Fruit fly (Drosophila melanogaster): Measurements from ENCODE around the gene Acp63F.

Acp63F gene

DNA sequence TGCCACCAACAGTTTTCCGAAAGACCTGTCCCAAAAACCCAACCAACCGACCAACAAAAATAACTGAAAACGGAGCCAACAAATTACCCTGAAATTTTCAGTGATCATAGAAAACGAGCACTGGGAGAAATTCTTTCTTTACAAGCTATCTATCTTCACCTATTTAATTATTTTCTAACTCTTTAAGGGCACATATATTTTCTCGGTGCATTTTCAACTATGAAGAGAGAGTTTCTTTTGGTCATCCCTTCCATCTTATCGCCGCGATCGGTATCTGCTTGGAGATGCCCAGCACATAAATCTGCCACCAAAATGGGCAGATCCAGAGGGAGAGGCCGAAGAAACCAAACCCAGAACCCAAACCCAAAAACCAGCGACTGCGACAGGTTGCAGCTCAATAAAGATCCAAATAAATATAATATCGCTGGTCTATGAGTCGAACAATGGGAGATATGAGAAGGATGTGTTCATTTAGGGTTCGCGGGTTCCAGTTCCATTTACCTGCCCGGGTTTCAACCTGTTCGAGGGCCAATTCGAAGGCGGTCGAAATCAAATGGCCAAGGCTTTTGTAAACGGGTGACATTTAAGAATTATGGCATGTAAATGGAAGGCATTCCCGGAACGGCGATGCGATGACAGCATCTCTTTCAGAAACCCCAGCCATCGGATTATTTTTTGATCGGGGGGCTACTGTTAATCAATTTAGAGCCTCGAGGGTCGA lies 27.0 kb upstream of the Acp63F start:
- TF ChIP-seq CG8478 (optimal IDR thresholded peaks at IDR 0.05) (no peak), CTCF (optimal IDR thresholded peaks at IDR 0.05) (no peak)

dm6 chr3L:3828111-3828510 lies 12.0 kb upstream of the Acp63F start:
- no peak for TF ChIP-seq CG8478 (optimal IDR thresholded peaks at IDR 0.05)
- TF ChIP-seq CTCF (optimal IDR thresholded peaks at IDR 0.05): no peak

- TF ChIP-seq CG8478 (optimal IDR thresholded peaks at IDR 0.05) (no peak), CTCF (optimal IDR thresholded peaks at IDR 0.05) (no peak)
These were observed 10.4 kb upstream of the Acp63F start for dm6 chr3L:3826541-3826940.

DNA sequence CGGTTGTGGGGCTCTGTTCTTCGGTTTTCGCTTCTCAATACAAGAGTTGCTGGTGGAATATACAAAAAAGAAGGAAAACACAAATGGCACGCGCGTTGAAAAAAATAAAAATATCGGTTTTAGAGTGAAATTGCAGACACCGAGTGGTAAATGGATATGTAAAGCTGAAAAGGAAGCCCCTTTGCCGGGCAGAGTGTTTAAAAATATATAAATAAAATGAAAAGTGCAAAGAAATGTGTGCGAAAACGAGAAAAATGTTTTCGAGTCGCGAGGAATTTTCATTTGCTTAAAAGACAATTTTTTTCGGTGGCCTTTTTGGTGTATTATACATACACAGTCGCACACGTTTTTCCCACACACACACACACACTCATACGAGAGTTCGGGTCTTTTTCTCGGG lies 9.7 kb upstream of the Acp63F start:
- TF ChIP-seq CTCF (optimal IDR thresholded peaks at IDR 0.05): no peak
- no peak for TF ChIP-seq CG8478 (optimal IDR thresholded peaks at IDR 0.05)

DNA sequence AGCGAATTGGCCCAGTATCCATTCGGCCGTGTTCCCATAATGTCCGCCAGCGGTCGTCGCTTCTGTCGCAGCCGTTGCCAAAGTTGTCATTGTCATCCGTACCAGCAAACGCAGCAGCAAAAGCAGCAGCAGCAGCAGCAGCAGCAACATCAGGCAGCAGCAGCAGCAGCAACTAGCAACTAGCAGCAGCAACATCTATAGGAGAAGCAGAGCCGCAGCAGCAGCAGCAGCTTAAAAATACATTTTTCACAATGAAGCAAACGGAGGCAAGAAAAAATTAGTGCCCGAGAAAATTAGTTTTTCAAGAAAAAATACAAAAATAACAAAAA lies 9.3 kb upstream of the Acp63F start:
- TF ChIP-seq CTCF (optimal IDR thresholded peaks at IDR 0.05) (no peak), CG8478 (optimal IDR thresholded peaks at IDR 0.05) (no peak)

DNA sequence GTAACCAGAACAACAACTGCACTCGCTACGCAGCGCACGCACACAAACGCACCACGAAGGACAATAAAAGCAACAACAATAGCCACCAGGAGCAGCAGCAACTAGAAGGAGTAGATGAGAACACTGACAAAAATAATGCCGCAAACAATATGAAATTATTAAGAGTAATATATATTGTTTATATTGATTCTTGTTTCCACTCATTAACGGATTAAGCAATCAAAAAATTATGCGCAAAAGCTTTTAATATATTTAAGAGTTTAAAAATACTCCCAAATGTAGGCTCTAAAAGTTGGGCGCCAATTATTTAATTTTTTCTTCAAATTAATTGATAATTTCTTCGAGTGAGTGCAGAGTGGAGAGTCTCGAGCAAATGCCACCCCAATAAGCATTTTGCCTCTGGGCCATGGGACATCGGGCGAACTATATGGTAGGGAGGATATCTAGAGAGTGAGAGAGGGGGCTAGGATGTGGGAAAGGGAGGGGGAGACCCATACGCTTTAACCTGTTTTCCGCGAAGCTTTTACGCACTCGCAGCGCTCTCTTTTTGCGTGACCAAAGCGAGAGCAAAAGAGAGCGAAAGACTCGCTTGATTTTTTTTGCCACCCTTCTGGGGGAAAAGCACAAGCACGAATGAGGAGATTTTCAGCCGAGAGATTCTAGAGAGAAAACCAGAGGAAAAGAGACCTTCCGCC lies 8.8 kb upstream of the Acp63F start, which contains the start of gene Rdh:
Gene Rdh (plus strand): TSS at position 660 of the 695 bp plus-strand sequence.
- TF ChIP-seq CG8478 (optimal IDR thresholded peaks at IDR 0.05) (no peak), CTCF (optimal IDR thresholded peaks at IDR 0.05) (no peak)

DNA sequence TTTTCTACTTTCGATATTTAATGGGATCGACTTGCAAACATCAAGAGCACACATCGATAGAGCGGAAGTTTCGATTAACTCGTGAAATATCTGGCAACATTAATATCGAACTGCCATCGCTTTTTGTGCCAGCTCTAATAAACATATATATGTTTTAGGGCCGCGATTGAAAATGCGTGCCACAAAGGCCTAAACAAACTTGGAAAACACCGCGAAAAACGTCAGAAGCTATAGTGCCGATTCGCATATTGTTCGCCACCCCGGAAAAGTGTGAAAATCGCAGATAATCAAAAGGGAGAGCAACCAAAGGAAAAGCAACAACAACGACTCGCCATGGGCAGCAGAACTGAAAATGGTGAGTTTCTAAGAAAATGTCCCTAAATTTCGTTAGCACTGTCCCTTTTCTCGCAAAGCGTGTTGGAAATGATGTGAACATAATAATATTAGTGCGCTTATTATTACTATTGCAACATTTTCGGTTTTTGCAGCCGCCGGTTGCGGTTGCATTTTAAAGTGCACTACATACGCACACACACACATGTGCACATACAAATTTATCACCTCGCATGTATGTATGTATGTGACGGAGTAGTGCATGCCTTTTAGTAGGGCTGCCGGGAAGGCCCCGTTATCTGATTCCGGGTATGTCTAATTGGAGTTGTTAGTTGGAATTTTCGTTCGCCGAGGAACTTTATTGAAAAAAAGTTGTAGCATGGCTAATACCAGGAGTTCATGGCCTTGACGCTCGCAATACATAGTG lies 2.6 kb upstream of the Acp63F start, which contains the start of gene enc:
Gene enc (plus strand): TSS at position 114 of the 760 bp plus-strand sequence.
- TF ChIP-seq CTCF (optimal IDR thresholded peaks at IDR 0.05) (peak in 1 of 2 experiments; percentile 20), CG8478 (optimal IDR thresholded peaks at IDR 0.05) (no peak)

DNA sequence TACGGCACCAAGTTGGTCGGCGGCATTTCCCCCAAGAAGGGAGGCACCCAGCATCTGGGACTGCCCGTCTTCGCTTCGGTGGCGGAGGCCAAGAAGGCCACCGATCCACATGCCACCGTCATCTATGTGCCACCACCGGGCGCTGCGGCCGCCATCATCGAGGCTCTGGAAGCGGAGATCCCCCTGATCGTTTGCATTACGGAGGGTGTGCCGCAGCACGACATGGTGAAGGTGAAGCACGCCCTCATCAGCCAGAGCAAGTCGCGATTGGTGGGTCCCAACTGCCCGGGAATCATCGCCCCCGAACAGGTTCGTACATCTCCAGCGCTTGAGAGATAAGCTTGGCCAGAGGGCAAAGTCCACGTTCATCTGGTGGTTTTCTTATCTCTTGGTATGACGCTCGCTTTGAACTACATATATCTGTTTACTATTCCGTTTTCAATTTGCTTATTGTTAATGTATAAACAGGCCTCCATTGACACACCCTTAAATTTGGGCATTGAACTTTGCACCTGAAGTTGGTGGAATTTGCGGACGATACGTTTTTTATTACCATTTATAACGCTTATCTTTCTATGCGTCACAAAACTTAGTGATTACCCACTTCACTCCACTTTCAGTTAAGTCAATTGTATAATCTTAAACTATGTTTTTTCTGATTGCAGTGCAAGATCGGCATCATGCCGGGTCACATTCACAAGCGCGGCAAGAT lies 774 bp upstream of the Acp63F start:
- no peak for TF ChIP-seq CTCF (optimal IDR thresholded peaks at IDR 0.05)
- TF ChIP-seq CG8478 (optimal IDR thresholded peaks at IDR 0.05): no peak

dm6 chr3L:3814010-3814833 lies 1.9 kb downstream of the Acp63F start, which contains the start of gene Scsalpha1:
TSS of gene Scsalpha1 (plus strand) at chr3L:3814211.
- TF ChIP-seq CTCF (optimal IDR thresholded peaks at IDR 0.05) (peak; percentile 27 to 35), CG8478 (optimal IDR thresholded peaks at IDR 0.05) (no peak)

DNA sequence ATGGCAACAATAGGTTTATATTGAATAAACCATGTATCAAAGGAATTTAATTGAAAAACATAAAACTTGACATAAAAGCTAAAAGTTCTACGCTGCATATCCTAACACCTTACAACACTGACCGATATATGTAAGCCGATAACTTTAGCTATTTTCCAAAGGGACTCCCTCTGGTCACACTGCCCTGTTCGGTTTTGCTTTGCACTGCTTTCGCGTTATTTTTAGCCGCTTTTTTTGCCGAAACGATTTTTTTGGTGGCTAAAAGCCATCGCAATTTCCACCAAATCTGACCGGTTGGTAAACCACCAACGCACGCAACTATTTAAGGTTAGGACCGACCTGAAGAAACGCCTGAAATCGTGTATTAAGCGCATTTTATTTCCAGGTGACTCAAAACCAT lies 5.1 kb downstream of the Acp63F start, which contains the start of the genes CG32263 and PIG-B:
Gene CG32263 (minus strand): TSS at position 26 of the 400 bp plus-strand sequence.
Gene PIG-B (plus strand): TSS at position 175 of the 400 bp plus-strand sequence.
- no peak for TF ChIP-seq CTCF (optimal IDR thresholded peaks at IDR 0.05)

- no peak for TF ChIP-seq CG8478 (optimal IDR thresholded peaks at IDR 0.05)
- no peak for TF ChIP-seq CTCF (optimal IDR thresholded peaks at IDR 0.05)
These were observed 6.2 kb downstream of the Acp63F start, which contains the start of gene CG32262 for dm6 chr3L:3809943-3810342. TSS of gene CG32262 (minus strand) at chr3L:3810196.

DNA sequence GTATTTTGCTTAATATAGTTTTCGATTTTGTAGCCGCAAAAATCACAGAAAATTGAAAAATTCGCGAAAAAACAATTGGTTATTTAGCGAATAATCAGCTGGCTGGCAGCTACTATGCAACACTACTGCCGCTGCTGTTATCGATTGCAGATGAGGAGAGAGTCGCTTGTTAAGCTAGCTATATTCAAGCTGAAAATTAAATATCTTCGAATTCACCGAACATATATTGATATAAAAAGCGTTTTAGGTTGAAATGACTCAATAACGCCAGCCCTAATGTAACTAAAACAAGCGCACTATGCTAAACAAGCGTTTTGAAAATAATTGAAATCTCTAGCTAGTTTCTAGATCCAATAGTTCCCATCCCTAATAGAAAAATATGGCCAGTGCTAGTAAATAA lies 9.8 kb downstream of the Acp63F start, which contains the start of the genes CG32264, ntc and IntS10:
Gene CG32264 (minus strand): TSS at position 130 of the 400 bp plus-strand sequence.
Gene ntc (minus strand): TSS at position 130 of the 400 bp plus-strand sequence.
Gene IntS10 (plus strand): TSS at position 381 of the 400 bp plus-strand sequence.
- TF ChIP-seq CTCF (optimal IDR thresholded peaks at IDR 0.05) (no peak), CG8478 (optimal IDR thresholded peaks at IDR 0.05) (no peak)

- no peak for TF ChIP-seq CG8478 (optimal IDR thresholded peaks at IDR 0.05)
These were observed 13.5 kb downstream of the Acp63F start for dm6 chr3L:3802677-3803076.

dm6 chr3L:3801813-3802212 lies 14.3 kb downstream of the Acp63F start:
- TF ChIP-seq CG8478 (optimal IDR thresholded peaks at IDR 0.05) (no peak), CTCF (optimal IDR thresholded peaks at IDR 0.05) (no peak)

Measured in S2 (cell line).